Fruit fly (Drosophila melanogaster) Kc167 (cell line): ENCODE results near the gene mei-9.

Experiments used
- Myc ChIP-seq: fragments of >200 bp; optimal IDR thresholded peaks from 2 replicates; lab custom pipeline; 2017; ENCODE audit warnings: missing external identifiers
- Sin3A ChIP-seq: fragments of >200 bp; optimal IDR thresholded peaks from 2 replicates; lab custom pipeline; 2018; ENCODE audit warnings: missing external identifiers
- h ChIP-seq: fragments of >200 bp; optimal IDR thresholded peaks from 3 replicates; lab custom pipeline; 2018; ENCODE audit warnings: missing external identifiers
- insv ChIP-seq: fragments of >200 bp; optimal IDR thresholded peaks from 3 replicates; lab custom pipeline; 2018; ENCODE audit warnings: missing external identifiers
- psq ChIP-seq: fragments of >200 bp; optimal IDR thresholded peaks from 2 replicates; lab custom pipeline; 2017; ENCODE audit warnings: missing external identifiers
- ttk ChIP-seq: sonication (Bioruptor generic); optimal IDR thresholded peaks from 2 replicates; lab custom pipeline; 2017; ENCODE audit warnings: missing external identifiers

DNA sequence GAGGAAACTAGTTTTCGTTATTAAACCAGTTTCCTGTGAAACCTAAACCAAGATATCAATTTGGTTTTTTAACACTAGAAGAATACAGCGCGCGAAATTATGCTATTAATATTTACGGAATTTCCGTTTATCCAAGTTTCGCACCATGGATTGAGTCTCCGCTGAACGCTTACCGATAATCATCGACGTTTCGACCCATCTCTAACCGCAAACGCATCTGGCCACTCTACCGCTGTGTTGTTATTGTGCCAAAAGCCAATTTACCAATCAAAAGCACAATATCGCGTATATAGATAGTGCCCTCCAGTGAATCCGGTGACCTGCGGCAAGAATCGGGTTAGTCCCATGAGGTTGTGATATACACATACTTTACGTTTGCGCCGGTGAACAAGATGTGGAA is 47.6 kb upstream of the mei-9 start, which contains the start of gene CG3626:
- TF ChIP-seq psq (lab: Kevin White, UChicago), result no peak
- TF ChIP-seq ttk, result no peak
- TF ChIP-seq Myc, result no peak
- no peak for TF ChIP-seq Sin3A (lab: Kevin White, UChicago)
- no peak for TF ChIP-seq h (lab: Kevin White, UChicago)
- TF ChIP-seq insv (lab: Kevin White, UChicago), result no peak
